Worm (Caenorhabditis elegans) whole organism, young adult: ENCODE data around the gene ddr-2.

ENCODE experiments used
- F49E8.2 ChIP-seq: sonication (generic microtip); optimal IDR thresholded peaks from 3 replicates; lab custom pipeline; 2017; ENCODE audit warnings: missing genetic modification characterization, mild to moderate bottlenecking, missing compliant biosample characterization, antibody characterized with exemption, moderate library complexity; ENCODE audit not compliant: insufficient read depth
- K12H6.12 ChIP-seq: fragments of 200-800 bp; sonication (Bioruptor generic); optimal IDR thresholded peaks from 2 replicates; lab custom pipeline; 2018; ENCODE audit warnings: mild to moderate bottlenecking, missing genetic modification characterization, missing compliant biosample characterization
- Y67H2A.10 ChIP-seq: fragments of 200-800 bp; sonication (Bioruptor generic); conservative IDR thresholded peaks from 2 replicates; pipeline ENCODE4 v1.3.6; 2022; ENCODE audit warnings: missing genetic modification reagents, missing genetic modification characterization, missing compliant biosample characterization
- ama-1 ChIP-seq, 3 experiments: fragments of 150-350 bp in 1 of 3; sonication (generic microtip) in 2 of 3; optimal IDR thresholded peaks; 2 replicates each; lab custom pipeline; 2014 to 2018; ENCODE audit warnings: missing biosample characterization in 2 of 3, missing genetic modification characterization in 2 of 3, missing genetic modification reagents in 2 of 3
- attf-6 ChIP-seq: fragments of 200-800 bp; sonication (Bioruptor generic); IDR thresholded peaks from 2 replicates; pipeline ENCODE4 v1.3.6; 2022; ENCODE audit warnings: missing genetic modification reagents, missing genetic modification characterization, missing compliant biosample characterization
- hlh-26 ChIP-seq: fragments of 200-800 bp; sonication (Bioruptor generic); conservative IDR thresholded peaks from 2 replicates; pipeline ENCODE4 v1.3.6; 2022; ENCODE audit warnings: missing genetic modification reagents, missing genetic modification characterization, missing compliant biosample characterization
- lag-1 ChIP-seq: fragments of 200-800 bp; sonication (Bioruptor generic); IDR thresholded peaks from 2 replicates; pipeline ENCODE4 v1.3.6; 2022; ENCODE audit warnings: missing genetic modification reagents, missing genetic modification characterization, missing compliant biosample characterization
- pha-4 ChIP-seq: fragments of 150-350 bp; sonication (generic microtip); optimal IDR thresholded peaks from 2 replicates; lab custom pipeline; 2014; ENCODE audit warnings: missing biosample characterization, missing genetic modification reagents, missing genetic modification characterization
- snpc-4 ChIP-seq, 5 experiments: fragments of 150-350 bp in 1 of 5; sonication (generic microtip) in 4 of 5; optimal IDR thresholded peaks; 2 replicates each; lab custom pipeline; 2014 to 2018; ENCODE audit warnings: missing genetic modification characterization in 5 of 5, missing biosample characterization in 3 of 5, antibody characterized with exemption in 2 of 5, mild to moderate bottlenecking in 2 of 5, missing compliant biosample characterization in 2 of 5, missing genotype in 2 of 5, moderate library complexity in 2 of 5, missing genetic modification reagents in 1 of 5
- sptf-2 ChIP-seq: fragments of 200-800 bp; sonication (Bioruptor generic); optimal IDR thresholded peaks from 2 replicates; lab custom pipeline; 2018; ENCODE audit warnings: mild to moderate bottlenecking, missing genetic modification characterization, missing compliant biosample characterization
- tlf-1 ChIP-seq: fragments of 200-800 bp; sonication (Bioruptor generic); optimal IDR thresholded peaks from 2 replicates; lab custom pipeline; 2018; ENCODE audit warnings: mild to moderate bottlenecking, missing genetic modification characterization, missing compliant biosample characterization
- unc-130 ChIP-seq: sonication (generic microtip); optimal IDR thresholded peaks from 2 replicates; lab custom pipeline; 2016; ENCODE audit warnings: missing genetic modification reagents, missing genetic modification characterization, missing compliant biosample characterization
- zfh-2 ChIP-seq: fragments of 200-800 bp; sonication (Bioruptor generic); conservative IDR thresholded peaks from 2 replicates; pipeline ENCODE4 v1.3.6; 2022; ENCODE audit warnings: missing genetic modification reagents, missing genetic modification characterization, missing compliant biosample characterization
- ztf-6 ChIP-seq: fragments of 200-800 bp; sonication (Bioruptor generic); IDR thresholded peaks from 2 replicates; pipeline ENCODE4 v1.3.6; 2022; ENCODE audit warnings: missing genetic modification reagents, missing genetic modification characterization, missing compliant biosample characterization

DNA sequence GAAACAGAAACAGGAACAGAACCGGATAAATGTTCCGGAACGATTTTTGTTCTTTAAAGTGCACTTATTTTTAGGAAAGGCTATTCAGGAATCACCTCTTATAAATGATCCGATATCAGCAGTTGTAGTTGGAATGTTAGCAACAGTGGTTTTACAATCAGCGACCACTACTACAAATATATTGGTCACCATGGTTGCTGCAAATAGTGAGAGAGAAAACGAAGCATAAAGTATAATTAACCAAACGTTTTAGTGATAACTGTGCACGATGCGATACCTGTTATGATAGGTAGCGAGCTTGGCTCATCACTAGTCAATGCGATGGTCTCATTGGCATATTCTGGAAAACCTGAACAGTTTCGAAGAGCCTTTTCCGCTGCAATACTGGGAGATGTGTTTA, 54.3 kb downstream of the ddr-2 start:
- no peak for TF ChIP-seq snpc-4 (GFP tag; optimal IDR thresholded peaks at IDR 0.05; lab: Kevin White, UChicago)
- no peak for TF ChIP-seq snpc-4 (tag; optimal IDR thresholded peaks at IDR 0.05; lab: Kevin White, UChicago)
- no peak for TF ChIP-seq sptf-2
- TF ChIP-seq lag-1 (GFP tag; lab: Robert Waterston, UW): no peak
- TF ChIP-seq unc-130: no peak
- no peak for TF ChIP-seq Y67H2A.10
- TF ChIP-seq F49E8.2 (tag; lab: Kevin White, UChicago): no peak
- no peak for TF ChIP-seq zfh-2 (GFP tag; lab: Robert Waterston, UW)
- TF ChIP-seq pha-4 (tag; lab: Kevin White, UChicago): no peak
- TF ChIP-seq ztf-6: no peak
- no peak for TF ChIP-seq attf-6 (GFP tag; lab: Robert Waterston, UW)
- TF ChIP-seq K12H6.12 (tag; lab: Kevin White, UChicago): no peak
- TF ChIP-seq hlh-26 (GFP tag; lab: Robert Waterston, UW): no peak
- no peak for TF ChIP-seq tlf-1
- no peak for TF ChIP-seq ama-1 (optimal IDR thresholded peaks at IDR 0.05; lab: Kevin White, UChicago)
- no peak for TF ChIP-seq ama-1 (GFP tag; optimal IDR thresholded peaks at IDR 0.05; lab: Kevin White, UChicago)
